Fruit fly (Drosophila melanogaster) whole organism, prepupa: ENCODE data around the gene CG5191.
A peak's percentile ranks its signal among the peaks of the same experiment; 100 is the strongest.

Experiments
- CG10631 ChIP-seq: fragments of 200-800 bp; sonication (Bioruptor generic); optimal IDR thresholded peaks from 2 replicates; lab custom pipeline; 2016; ENCODE audit warnings: missing biosample characterization, missing genetic modification characterization
- CG11762 ChIP-seq: fragments of 200-800 bp; sonication (Bioruptor generic); optimal IDR thresholded peaks from 3 replicates; lab custom pipeline; 2016; ENCODE audit warnings: missing biosample characterization, missing genetic modification characterization; ENCODE audit not compliant: insufficient read depth
- CG11902 ChIP-seq: fragments of 200-800 bp; sonication (Bioruptor generic); optimal IDR thresholded peaks from 3 replicates; lab custom pipeline; 2016; ENCODE audit warnings: missing biosample characterization, missing genetic modification characterization
- CG15336 ChIP-seq: fragments of 200-800 bp; sonication (Bioruptor generic); IDR thresholded peaks from 2 replicates; pipeline ENCODE4 v1.3.6; 2022; ENCODE audit warnings: missing biosample characterization, missing genetic modification characterization
- CG1621 ChIP-seq: fragments of 200-800 bp; sonication (Bioruptor generic); optimal IDR thresholded peaks from 3 replicates; lab custom pipeline; 2018; ENCODE audit warnings: missing biosample characterization, mild to moderate bottlenecking, missing genetic modification characterization
- CG3032 ChIP-seq: fragments of 200-800 bp; optimal IDR thresholded peaks from 2 replicates; lab custom pipeline; 2019; ENCODE audit warnings: missing biosample characterization, mild to moderate bottlenecking, missing genetic modification characterization, moderate library complexity
- CG31627 ChIP-seq: fragments of 200-800 bp; sonication (Bioruptor generic); optimal IDR thresholded peaks from 3 replicates; lab custom pipeline; 2016; ENCODE audit warnings: missing biosample characterization, missing genetic modification characterization
- CG32006 ChIP-seq: fragments of 200-800 bp; sonication (Bioruptor generic); optimal IDR thresholded peaks from 3 replicates; lab custom pipeline; 2017; ENCODE audit warnings: missing biosample characterization, mild to moderate bottlenecking, missing genetic modification characterization
- CG34406 ChIP-seq: fragments of 200-800 bp; sonication (Bioruptor generic); optimal IDR thresholded peaks from 3 replicates; lab custom pipeline; 2016; ENCODE audit warnings: missing biosample characterization, missing genetic modification characterization
- CG3919 ChIP-seq: fragments of 200-800 bp; sonication (Bioruptor generic); optimal IDR thresholded peaks from 3 replicates; lab custom pipeline; 2016; ENCODE audit warnings: missing biosample characterization, missing genetic modification characterization
- CG4318 ChIP-seq: fragments of 200-800 bp; sonication (Bioruptor generic); optimal IDR thresholded peaks from 3 replicates; lab custom pipeline; 2017; ENCODE audit warnings: missing biosample characterization, mild to moderate bottlenecking, missing genetic modification characterization
- CG6163 ChIP-seq: fragments of 200-800 bp; sonication (Bioruptor generic); IDR thresholded peaks from 3 replicates; pipeline ENCODE4 v1.3.6; 2022; ENCODE audit warnings: missing biosample characterization, missing genetic modification characterization
- CG6792 ChIP-seq: fragments of 200-800 bp; sonication (Bioruptor generic); optimal IDR thresholded peaks from 3 replicates; lab custom pipeline; 2016; ENCODE audit warnings: missing biosample characterization, missing genetic modification characterization
- CG6808 ChIP-seq: fragments of 200-800 bp; sonication (Bioruptor generic); optimal IDR thresholded peaks from 3 replicates; lab custom pipeline; 2017; ENCODE audit warnings: missing biosample characterization, missing genetic modification characterization, mild to moderate bottlenecking, moderate library complexity, missing genetic modification reagents
- CG7368 ChIP-seq: fragments of 200-800 bp; sonication (Bioruptor generic); optimal IDR thresholded peaks from 3 replicates; lab custom pipeline; 2016; ENCODE audit warnings: missing biosample characterization, missing genetic modification characterization
- CG8119 ChIP-seq: fragments of 200-800 bp; sonication (Bioruptor generic); IDR thresholded peaks from 3 replicates; pipeline ENCODE4 v1.3.6; 2022; ENCODE audit warnings: missing biosample characterization, missing genetic modification characterization
- CG9139 ChIP-seq: fragments of 200-800 bp; sonication (Bioruptor generic); optimal IDR thresholded peaks from 3 replicates; lab custom pipeline; 2017; ENCODE audit warnings: missing biosample characterization, mild to moderate bottlenecking, missing genetic modification characterization
- Eip78C ChIP-seq: fragments of 200-800 bp; sonication (Bioruptor generic); peaks from one replicate; lab custom pipeline; 2016; ENCODE audit warnings: missing biosample characterization, missing genetic modification characterization
- Eip93F ChIP-seq: fragments of 200-800 bp; sonication (Bioruptor generic); optimal IDR thresholded peaks from 2 replicates; lab custom pipeline; 2016; ENCODE audit warnings: missing biosample characterization, mild to moderate bottlenecking, missing genetic modification characterization
- Ets21C ChIP-seq: fragments of 200-800 bp; sonication (Bioruptor generic); optimal IDR thresholded peaks from 3 replicates; lab custom pipeline; 2016; ENCODE audit warnings: missing biosample characterization, missing genetic modification characterization
- Hr39 ChIP-seq: fragments of 200-800 bp; sonication (Bioruptor generic); optimal IDR thresholded peaks from 2 replicates; lab custom pipeline; 2016; ENCODE audit warnings: missing biosample characterization, missing genetic modification characterization
- Hr4 ChIP-seq: fragments of 200-800 bp; sonication (Bioruptor generic); optimal IDR thresholded peaks from 3 replicates; lab custom pipeline; 2016; ENCODE audit warnings: missing biosample characterization, missing genetic modification characterization
- Met ChIP-seq: fragments of 200-800 bp; sonication (Bioruptor generic); optimal IDR thresholded peaks from 3 replicates; lab custom pipeline; 2016; ENCODE audit warnings: missing biosample characterization, missing genetic modification characterization
- Smox ChIP-seq: fragments of 200-800 bp; sonication (Bioruptor generic); optimal IDR thresholded peaks from 3 replicates; lab custom pipeline; 2016; ENCODE audit warnings: missing biosample characterization, missing genetic modification characterization
- Sox102F ChIP-seq: fragments of 200-800 bp; sonication (Bioruptor generic); optimal IDR thresholded peaks from 2 replicates; lab custom pipeline; 2016; ENCODE audit warnings: missing biosample characterization, mild to moderate bottlenecking, missing genetic modification characterization
- achi ChIP-seq: fragments of 200-800 bp; sonication (Bioruptor generic); optimal IDR thresholded peaks from 3 replicates; lab custom pipeline; 2016; ENCODE audit warnings: missing biosample characterization, missing genetic modification characterization
- cyc ChIP-seq: fragments of 200-800 bp; sonication (Bioruptor generic); optimal IDR thresholded peaks from 3 replicates; lab custom pipeline; 2016; ENCODE audit warnings: missing biosample characterization, missing genetic modification characterization
- dsx ChIP-seq: fragments of 200-800 bp; optimal IDR thresholded peaks from 3 replicates; lab custom pipeline; 2019; ENCODE audit warnings: missing biosample characterization, mild to moderate bottlenecking, missing genetic modification characterization, moderate library complexity; ENCODE audit not compliant: poor library complexity, severe bottlenecking
- esn ChIP-seq: fragments of 200-800 bp; sonication (Bioruptor generic); optimal IDR thresholded peaks from 2 replicates; lab custom pipeline; 2016; ENCODE audit warnings: missing biosample characterization, mild to moderate bottlenecking, missing genetic modification characterization, moderate library complexity
- fkh ChIP-seq: fragments of 200-800 bp; sonication (Bioruptor generic); optimal IDR thresholded peaks from 3 replicates; lab custom pipeline; 2017; ENCODE audit warnings: missing biosample characterization, mild to moderate bottlenecking, missing genetic modification characterization, moderate library complexity
- net ChIP-seq: fragments of 200-800 bp; sonication (Bioruptor generic); optimal IDR thresholded peaks from 3 replicates; lab custom pipeline; 2016; ENCODE audit warnings: missing biosample characterization, missing genetic modification characterization
- pdm3 ChIP-seq: fragments of 200-800 bp; sonication (Bioruptor generic); optimal IDR thresholded peaks from 3 replicates; lab custom pipeline; 2016; ENCODE audit warnings: missing biosample characterization, missing genetic modification characterization
- salr ChIP-seq, 2 experiments: fragments of 200-800 bp; sonication (Bioruptor generic); optimal IDR thresholded peaks; 3 replicates each; lab custom pipeline; 2016 to 2018; ENCODE audit warnings: missing biosample characterization in 2 of 2, missing genetic modification characterization in 2 of 2, mild to moderate bottlenecking in 1 of 2
- svp ChIP-seq: fragments of 200-800 bp; sonication (Bioruptor generic); peaks from one replicate; lab custom pipeline; 2016; ENCODE audit warnings: missing biosample characterization, missing genetic modification characterization
- vri ChIP-seq: fragments of 200-800 bp; sonication (Bioruptor generic); optimal IDR thresholded peaks from 3 replicates; lab custom pipeline; 2016; ENCODE audit warnings: missing biosample characterization, mild to moderate bottlenecking, missing genetic modification characterization

Gene CG5191

DNA sequence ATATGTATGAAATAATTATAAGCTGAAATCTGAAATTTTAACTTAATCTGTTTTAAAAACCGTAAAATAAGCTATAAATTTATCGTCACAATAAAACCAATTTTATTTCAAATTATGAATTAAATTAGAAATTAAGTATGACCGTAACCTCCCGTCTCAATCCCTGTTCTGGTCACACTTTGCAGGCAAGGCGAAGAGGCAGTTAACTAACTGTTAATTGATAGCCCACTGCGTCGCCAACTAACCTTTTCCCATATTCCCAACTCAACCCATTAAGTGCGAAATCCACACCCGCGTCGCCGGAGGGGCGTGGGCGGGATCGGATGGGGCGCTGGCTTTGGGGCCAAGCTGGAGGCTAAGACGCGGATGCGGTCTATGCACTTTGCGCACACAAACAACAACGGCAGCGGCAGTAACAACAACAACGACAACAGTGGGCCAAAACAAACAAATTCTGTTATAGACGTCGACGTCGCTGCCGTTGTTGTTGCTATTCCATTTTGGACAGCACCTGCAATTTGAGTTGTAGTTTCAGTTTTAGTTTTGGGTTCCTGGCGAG lies at the start of gene CG5191:
CG5191 (plus strand) TSS at position 198 of the 559 bp plus-strand sequence.
- TF ChIP-seq cyc (GFP tag; lab: Kevin White, UChicago) (peak; percentile 16), Hr39 (GFP tag; lab: Kevin White, UChicago) (no peak), CG6163 (GFP tag; lab: Robert Waterston, UW) (peak; percentile 23; the same call in 1 of the 3 replicates), fkh (GFP tag; lab: Kevin White, UChicago) (peak; percentile 72)

DNA sequence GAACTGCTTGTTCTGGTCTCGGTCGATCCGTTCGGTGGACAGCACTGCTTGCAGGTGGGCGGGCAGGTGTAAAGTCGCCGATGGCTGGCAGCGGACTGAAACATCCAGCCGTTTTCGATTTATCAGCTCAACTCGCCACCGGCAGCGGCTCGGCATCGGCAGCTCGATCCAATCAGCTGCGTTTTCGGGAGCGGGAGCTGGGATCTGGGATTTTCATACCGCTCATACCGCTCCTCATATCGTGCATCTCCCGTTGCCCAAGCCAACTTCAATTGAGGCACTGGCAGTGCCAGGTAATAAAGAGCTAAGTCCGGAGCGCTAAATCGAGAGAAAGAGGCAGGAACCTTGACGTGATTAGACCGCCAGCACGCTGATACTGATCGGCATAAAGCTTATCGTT lies 48.3 kb upstream of the CG5191 start, which contains the start of gene MFS9:
MFS9 (minus strand) TSS at position 101 of the 400 bp plus-strand sequence.
- TF ChIP-seq Hr39 (GFP tag; lab: Kevin White, UChicago) = no peak
- no peak for TF ChIP-seq dsx (GFP tag; lab: Kevin White, UChicago)
- no peak for TF ChIP-seq CG6808 (GFP tag; lab: Kevin White, UChicago)
- no peak for TF ChIP-seq Smox
- TF ChIP-seq CG3032 (tag; lab: Kevin White, UChicago) = no peak
- no peak for TF ChIP-seq CG4318 (GFP tag; lab: Kevin White, UChicago)
- no peak for TF ChIP-seq salr (GFP tag; optimal IDR thresholded peaks at IDR 0.05; lab: Kevin White, UChicago)
- TF ChIP-seq CG7368 (GFP tag; lab: Kevin White, UChicago) = no peak

DNA sequence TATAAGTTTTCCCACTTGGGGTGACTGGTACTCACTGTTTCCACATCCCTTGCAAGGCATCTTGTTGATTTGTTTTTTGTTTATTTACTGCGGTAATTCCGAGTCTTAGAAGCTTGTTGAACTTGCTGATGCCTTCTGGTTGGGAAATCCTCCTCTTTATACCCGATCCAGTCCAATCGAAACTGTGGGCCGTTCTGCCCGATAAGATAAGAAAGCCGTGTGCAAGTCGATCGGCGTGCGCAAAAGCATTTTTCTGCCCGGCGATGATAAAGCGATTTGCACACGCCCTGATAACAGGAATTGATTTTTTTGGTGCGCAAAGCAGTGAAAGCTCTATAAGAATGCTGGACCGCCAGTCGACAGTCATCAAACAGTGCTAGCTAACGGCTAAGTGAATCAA lies 26.1 kb upstream of the CG5191 start, which contains the start of the genes MtnE and MtnD:
MtnE (minus strand) TSS at position 130 of the 400 bp plus-strand sequence.
MtnD (plus strand) TSS at position 388 of the 400 bp plus-strand sequence.
- TF ChIP-seq vri (GFP tag; lab: Kevin White, UChicago) (peak; percentile 29), CG34406 (GFP tag; lab: Kevin White, UChicago) (no peak), svp (GFP tag; lab: Kevin White, UChicago) (peak; percentile 88), CG31627 (GFP tag; lab: Kevin White, UChicago) (no peak), Hr4 (GFP tag; lab: Kevin White, UChicago) (no peak), CG3919 (GFP tag; lab: Kevin White, UChicago) (peak; percentile 16), Eip78C (peak; percentile 69)

DNA sequence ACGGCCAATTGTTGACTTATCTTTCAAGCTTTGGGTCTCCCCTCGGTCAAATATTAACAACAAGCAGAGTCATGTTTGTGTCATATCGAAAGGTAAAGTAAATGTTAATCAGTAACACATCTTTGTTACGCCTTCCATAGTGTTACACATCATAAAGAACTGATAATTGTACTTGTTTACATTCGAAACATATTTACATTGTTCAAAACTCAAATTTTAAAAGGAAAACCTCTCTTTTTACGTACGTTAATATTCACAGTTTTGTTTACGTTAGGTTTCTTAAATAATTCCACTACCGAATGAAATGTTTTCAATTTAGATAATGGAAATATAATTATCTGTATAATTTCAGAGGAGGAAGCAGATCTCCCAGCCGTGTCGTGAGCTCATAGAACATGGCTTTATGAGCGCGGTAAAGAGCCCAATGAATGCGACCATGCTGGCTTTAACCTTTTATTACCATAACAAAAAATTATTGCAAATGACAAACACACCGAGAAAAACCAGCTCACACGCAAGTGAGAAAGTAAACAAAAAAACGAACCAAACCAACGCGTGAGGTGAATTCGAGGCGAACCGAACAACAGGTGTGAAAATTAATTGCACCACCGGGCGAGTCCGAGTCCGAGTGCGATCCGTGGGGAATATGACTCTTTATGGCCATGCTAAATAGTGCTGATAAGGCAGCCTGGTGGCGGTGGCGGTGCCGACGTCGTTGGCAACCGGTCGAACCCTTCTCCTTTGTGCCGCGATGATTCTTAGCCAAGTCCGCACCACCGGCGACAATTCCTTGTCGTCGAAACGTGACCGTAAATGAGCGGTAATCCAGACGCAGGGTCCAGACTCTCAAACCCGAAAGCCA lies 18.2 kb upstream of the CG5191 start:
- TF ChIP-seq CG9139 (GFP tag; lab: Kevin White, UChicago) (no peak), svp (GFP tag; lab: Kevin White, UChicago) (peak; percentile 41), CG32006 (no peak), CG8119 (GFP tag; lab: Robert Waterston, UW) (no peak), Eip78C (peak; percentile 70), Ets21C (GFP tag; lab: Kevin White, UChicago) (no peak), CG6792 (GFP tag; lab: Kevin White, UChicago) (no peak), CG11902 (no peak), cyc (GFP tag; lab: Kevin White, UChicago) (no peak), CG1621 (tag; lab: Kevin White, UChicago) (peak; percentile 32), esn (peak; percentile 12), CG10631 (GFP tag; lab: Kevin White, UChicago) (no peak), fkh (GFP tag; lab: Kevin White, UChicago) (peak; percentile 76), CG11762 (GFP tag; lab: Kevin White, UChicago) (no peak), CG3032 (tag; lab: Kevin White, UChicago) (no peak), Eip93F (GFP tag; lab: Kevin White, UChicago) (no peak), CG15336 (GFP tag; lab: Robert Waterston, UW) (0 out of 2 replicates have a peak, but pooled peaks have one; percentile 19), CG34406 (GFP tag; lab: Kevin White, UChicago) (no peak), pdm3 (GFP tag; lab: Kevin White, UChicago) (no peak), achi (GFP tag; lab: Kevin White, UChicago) (no peak), Sox102F (GFP tag; lab: Kevin White, UChicago) (no peak), CG31627 (GFP tag; lab: Kevin White, UChicago) (no peak), CG6163 (GFP tag; lab: Robert Waterston, UW) (0 out of 3 replicates have a peak, but pooled peaks have one; percentile 8), net (no peak), Met (GFP tag; lab: Kevin White, UChicago) (no peak)
